Fruit fly (Drosophila melanogaster): Measurements from ENCODE around the gene Rbp9.

Gene Rbp9

DNA sequence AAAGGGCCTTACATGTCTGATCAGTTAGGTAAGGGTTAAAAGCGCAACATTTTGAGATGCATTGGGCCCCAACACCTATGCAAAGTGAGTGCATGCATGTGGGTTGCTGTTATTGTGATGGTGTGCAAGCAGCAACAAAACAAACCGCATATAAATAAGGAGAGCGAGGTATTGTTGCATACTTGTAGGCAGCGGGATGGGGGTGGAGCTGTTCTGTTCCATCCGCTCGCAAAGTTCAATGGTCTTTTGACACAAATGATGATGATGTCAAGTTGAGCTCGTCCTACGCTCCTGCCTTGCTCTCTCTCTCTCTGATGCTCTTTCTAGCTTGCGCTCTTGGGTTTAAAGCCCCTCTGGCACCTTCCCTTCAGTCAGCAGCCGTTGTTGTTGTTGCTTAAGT, 1.1 kb downstream of the Rbp9 start (continued):
- TF ChIP-seq prd (optimal IDR thresholded peaks at IDR 0.05) (no peak), prd (GFP tag; IDR thresholded peaks at IDR 0.05) (no peak), CG12299 (tag; optimal IDR thresholded peaks at IDR 0.05) (no peak), CG3163 (GFP tag; optimal IDR thresholded peaks at IDR 0.05) (no peak), Nf-YA (GFP tag; IDR thresholded peaks at IDR 0.05) (no peak), Dll (GFP tag; IDR thresholded peaks at IDR 0.05; ENCODE audit: partially characterized antibody) (no peak), CG2889 (GFP tag; IDR thresholded peaks at IDR 0.05) (no peak), org-1 (GFP tag; optimal IDR thresholded peaks at IDR 0.05) (no peak), Max (GFP tag; optimal IDR thresholded peaks at IDR 0.05) (no peak), B-H2 (GFP tag; optimal IDR thresholded peaks at IDR 0.05) (no peak), Hsf (GFP tag; optimal IDR thresholded peaks at IDR 0.05) (no peak), CG7271 (tag; optimal IDR thresholded peaks at IDR 0.05) (no peak), stwl (tag; optimal IDR thresholded peaks at IDR 0.05) (no peak), CG4360 (GFP tag; IDR thresholded peaks at IDR 0.05) (peak; percentile 79), Med (GFP tag) (peak; percentile 3), crol (GFP tag; IDR thresholded peaks at IDR 0.05) (peak; percentile 27; the same call in 1 of the 2 replicates), Sry-β (GFP tag; optimal IDR thresholded peaks at IDR 0.05) (no peak), Oli (tag; optimal IDR thresholded peaks at IDR 0.05) (no peak), Atf6 (GFP tag; IDR thresholded peaks at IDR 0.05) (no peak), slbo (GFP tag; IDR thresholded peaks at IDR 0.05) (no peak), Poxn (GFP tag; IDR thresholded peaks at IDR 0.05) (no peak), CG9797 (GFP tag; optimal IDR thresholded peaks at IDR 0.05) (no peak), cg (GFP tag; optimal IDR thresholded peaks at IDR 0.05) (peak; percentile 51)

DNA sequence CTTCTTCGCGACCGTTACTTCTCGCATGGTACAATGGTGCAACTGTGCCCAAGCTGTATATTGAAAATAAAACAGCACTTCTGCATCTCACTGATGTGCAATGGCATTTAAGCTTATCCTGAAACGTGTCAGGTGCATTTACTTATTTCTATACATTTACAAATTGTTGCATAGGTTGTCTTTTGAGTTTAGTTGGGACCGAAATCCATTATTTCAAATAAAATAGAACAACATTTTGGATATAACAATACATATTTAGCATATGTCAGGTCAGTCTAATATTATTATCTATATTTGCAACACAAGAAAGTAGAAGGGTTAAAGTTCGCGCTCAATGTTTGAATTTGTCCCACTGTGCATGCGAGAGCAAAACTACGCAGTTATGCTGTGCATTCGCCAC, 1.8 kb downstream of the Rbp9 start:
- TF ChIP-seq CG3065 (GFP tag; optimal IDR thresholded peaks at IDR 0.05) (no peak), Doc3 (GFP tag; IDR thresholded peaks at IDR 0.05; ENCODE audit: partially characterized antibody) (no peak), CG4328 (GFP tag; optimal IDR thresholded peaks at IDR 0.05) (no peak), CG9876 (GFP tag; optimal IDR thresholded peaks at IDR 0.05) (no peak), luna (GFP tag; optimal IDR thresholded peaks at IDR 0.05) (no peak), da (GFP tag; optimal IDR thresholded peaks at IDR 0.05) (no peak), Gsc (GFP tag; IDR thresholded peaks at IDR 0.05) (no peak), CG10267 (tag; optimal IDR thresholded peaks at IDR 0.05) (no peak), CTCF (GFP tag; optimal IDR thresholded peaks at IDR 0.05) (no peak), CG11093 (GFP tag; IDR thresholded peaks at IDR 0.05) (no peak), maf-S (GFP tag; optimal IDR thresholded peaks at IDR 0.05) (no peak), Drgx (GFP tag; IDR thresholded peaks at IDR 0.05) (0 out of 2 replicates have a peak, but pooled peaks have one; percentile 11), sens (GFP tag) (peak; percentile 75), crol (GFP tag; IDR thresholded peaks at IDR 0.05) (no peak), caup (GFP tag; optimal IDR thresholded peaks at IDR 0.05; ENCODE audit: severe bottlenecking) (no peak), gce (GFP tag; IDR thresholded peaks at IDR 0.05) (no peak)

DNA sequence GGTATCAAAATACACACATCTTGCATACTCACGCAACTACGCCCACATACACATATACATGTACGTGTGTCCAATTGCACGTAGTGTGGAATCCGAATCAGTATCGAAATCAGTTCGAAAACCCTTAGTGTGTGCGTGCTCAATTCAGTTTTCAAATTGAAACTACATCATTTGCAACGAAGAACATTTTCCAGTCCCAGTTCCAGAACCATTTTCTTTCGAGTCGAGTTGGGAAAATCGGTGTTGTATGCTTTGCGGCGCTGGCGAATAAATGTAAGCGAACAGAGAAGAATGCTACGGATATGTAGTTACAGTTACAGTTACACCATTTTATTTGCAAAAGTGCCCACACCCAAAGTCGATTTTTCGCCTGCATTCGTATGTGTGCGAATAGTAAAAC, 2.4 kb downstream of the Rbp9 start:
- TF ChIP-seq CG8478 (optimal IDR thresholded peaks at IDR 0.05) (peak; percentile 15), lab (GFP tag; optimal IDR thresholded peaks at IDR 0.05) (no peak), Usf (GFP tag; optimal IDR thresholded peaks at IDR 0.05) (no peak), Bgb (GFP tag; IDR thresholded peaks at IDR 0.05; ENCODE audit: partially characterized antibody) (no peak), CG9876 (GFP tag; optimal IDR thresholded peaks at IDR 0.05) (no peak), lmd (GFP tag; IDR thresholded peaks at IDR 0.05) (no peak), cg (GFP tag; optimal IDR thresholded peaks at IDR 0.05) (peak; percentile 36), cato (GFP tag; optimal IDR thresholded peaks at IDR 0.05; ENCODE audit: borderline replicate concordance) (no peak), pita (GFP tag; optimal IDR thresholded peaks at IDR 0.05) (peak; percentile 23), CTCF (GFP tag; optimal IDR thresholded peaks at IDR 0.05) (peak; percentile 25), otp (GFP tag; IDR thresholded peaks at IDR 0.05) (no peak), CG15601 (tag; optimal IDR thresholded peaks at IDR 0.05) (peak; percentile 76)

Data from whole organism, embryonic.